Worm (Caenorhabditis elegans): ENCODE measurements around the gene F42A9.9.

ce11 chrIV:8620102-8620733 lies 18.4 kb downstream of the F42A9.9 start, which contains the start of gene lin-49:
- TF ChIP-seq nhr-43 (tag; optimal IDR thresholded peaks at IDR 0.05; ENCODE audit: poor library complexity, severe bottlenecking) = peak; percentile 42
- TF ChIP-seq ama-1 (optimal IDR thresholded peaks at IDR 0.05) = no peak
- peak; percentile 41 for TF ChIP-seq skn-1 (tag; optimal IDR thresholded peaks at IDR 0.05)
- TF ChIP-seq eor-1 (tag; optimal IDR thresholded peaks at IDR 0.05) = no peak
- TF ChIP-seq ceh-82 (tag; optimal IDR thresholded peaks at IDR 0.05) = no peak
- no peak for TF ChIP-seq elt-3 (tag; optimal IDR thresholded peaks at IDR 0.05)
- TF ChIP-seq ceh-28 (tag; optimal IDR thresholded peaks at IDR 0.05) = peak; percentile 65
- TF ChIP-seq hmg-11 (tag; optimal IDR thresholded peaks at IDR 0.05) = peak; percentile 88
- no peak for TF ChIP-seq fos-1 (tag; optimal IDR thresholded peaks at IDR 0.05)
- peak; percentile 1 for TF ChIP-seq ztf-4 (tag; optimal IDR thresholded peaks at IDR 0.05)
- TF ChIP-seq unc-62 (GFP tag; optimal IDR thresholded peaks at IDR 0.05) = no peak
- peak; percentile 35 for TF ChIP-seq pqm-1 (tag; optimal IDR thresholded peaks at IDR 0.05)
- peak; percentile 58 for TF ChIP-seq elt-1 (tag; optimal IDR thresholded peaks at IDR 0.05)
